Fruit fly (Drosophila melanogaster): Measurements from ENCODE around the gene CG14647.

The CG14647 gene

DNA sequence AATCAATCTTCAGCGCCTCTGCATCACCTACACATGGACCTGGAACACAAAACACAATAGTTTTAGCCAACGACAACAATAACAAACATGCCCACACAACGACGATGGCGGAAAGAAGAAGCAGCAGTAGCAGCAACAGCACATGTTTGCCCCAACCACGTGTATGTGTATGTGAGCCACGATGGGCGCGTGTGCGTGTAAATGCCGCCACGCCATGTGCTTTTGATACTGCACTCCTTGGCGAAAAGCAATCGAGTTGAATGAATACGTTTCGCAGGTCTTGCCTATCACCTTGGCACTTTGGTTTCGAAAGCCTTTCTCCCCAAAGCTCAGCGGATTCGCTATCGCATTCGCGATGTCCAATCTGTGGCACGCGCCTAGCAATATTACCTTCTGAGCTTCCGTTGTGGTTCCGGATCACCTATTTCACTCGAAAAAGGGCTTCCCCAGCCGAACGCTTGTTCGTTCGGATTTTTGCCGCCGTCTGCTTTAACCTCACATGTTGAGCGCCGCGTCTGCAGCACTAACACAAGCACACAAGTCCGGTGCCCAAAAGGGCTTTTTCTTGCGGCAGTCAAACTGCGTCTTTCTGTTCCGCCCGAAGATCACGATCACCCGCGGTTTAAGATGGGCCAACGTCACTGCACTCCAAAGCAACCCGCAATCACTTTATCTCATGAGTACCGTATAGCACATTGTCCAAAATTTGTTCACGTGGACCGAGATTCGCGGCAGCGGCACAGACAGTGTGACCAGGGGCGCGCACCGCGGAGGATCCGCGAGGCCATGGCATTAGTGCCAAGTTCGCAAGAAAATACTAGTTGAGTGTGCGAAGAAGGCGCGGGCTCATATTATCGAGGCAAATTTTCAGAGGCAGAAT lies 28.5 kb downstream of the CG14647 start, which contains the start of gene srl:
srl (minus strand) TSS at position 751 of the 880 bp plus-strand sequence.
- TF ChIP-seq psq (optimal IDR thresholded peaks at IDR 0.05) = no peak
- peak; percentile 10 for TF ChIP-seq pan (optimal IDR thresholded peaks at IDR 0.05)

dm6 chr3R:4433441-4434077 lies 33.2 kb downstream of the CG14647 start, which contains the start of the genes eIF3a and CG1074:
Gene eIF3a, minus strand, starts transcription at chr3R:4433895.
Gene CG1074, plus strand, starts transcription at chr3R:4433965.
- TF ChIP-seq pan (optimal IDR thresholded peaks at IDR 0.05) = no peak
- no peak for TF ChIP-seq usp (GFP tag; optimal IDR thresholded peaks at IDR 0.05)
- TF ChIP-seq EcR (GFP tag; optimal IDR thresholded peaks at IDR 0.05) = no peak
- no peak for TF ChIP-seq psq (optimal IDR thresholded peaks at IDR 0.05)
- no peak for TF ChIP-seq CG8478 (optimal IDR thresholded peaks at IDR 0.05)
- TF ChIP-seq Dll (optimal IDR thresholded peaks at IDR 0.05) = peak; percentile 15

DNA sequence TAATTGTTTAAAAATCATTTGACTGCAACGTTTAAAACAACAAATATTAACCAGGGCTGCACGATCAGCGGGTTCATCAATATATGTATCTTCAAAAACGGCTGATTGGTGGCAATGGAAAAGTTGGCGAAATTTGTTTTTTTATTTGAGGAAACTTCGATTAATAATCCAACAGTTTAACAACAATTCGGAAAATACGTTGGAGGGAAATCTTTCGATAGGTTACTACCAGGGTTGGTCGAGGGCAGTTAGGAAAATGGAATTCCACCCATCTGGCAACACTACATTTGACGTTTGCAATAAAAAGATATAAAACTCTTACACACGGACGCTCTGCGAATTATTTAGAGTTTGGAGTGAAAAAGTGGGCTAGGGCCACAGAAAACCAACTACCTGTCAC lies 36.8 kb downstream of the CG14647 start, which contains the start of the genes Lipt2 and CG14650:
Lipt2 (minus strand) TSS at position 217 of the 400 bp plus-strand sequence.
CG14650 (plus strand) TSS at position 275 of the 400 bp plus-strand sequence.
- TF ChIP-seq usp (GFP tag; optimal IDR thresholded peaks at IDR 0.05) (no peak), EcR (GFP tag; optimal IDR thresholded peaks at IDR 0.05) (no peak), pan (optimal IDR thresholded peaks at IDR 0.05) (no peak), CG8478 (optimal IDR thresholded peaks at IDR 0.05) (no peak), Dll (optimal IDR thresholded peaks at IDR 0.05) (no peak), psq (optimal IDR thresholded peaks at IDR 0.05) (no peak)

DNA sequence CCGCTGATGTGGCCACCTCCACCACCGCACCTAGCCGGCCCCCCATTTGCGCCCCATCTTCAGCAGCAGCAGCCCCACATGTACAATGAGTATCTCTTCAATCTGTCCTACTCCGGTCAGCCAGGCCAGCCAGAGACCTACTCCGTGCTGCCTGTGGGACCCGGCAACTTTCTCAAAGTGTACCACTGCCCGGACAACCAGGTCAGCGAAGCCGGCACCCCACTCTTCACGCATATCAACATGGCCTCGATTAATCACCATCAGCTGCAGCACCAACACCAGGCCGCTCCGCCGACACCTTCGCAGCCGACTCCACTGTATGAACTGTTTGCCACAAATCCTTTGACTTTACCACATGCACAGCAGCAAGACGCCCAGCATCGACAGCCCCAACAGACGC lies 37.5 kb downstream of the CG14647 start:
- TF ChIP-seq usp (GFP tag; optimal IDR thresholded peaks at IDR 0.05) (no peak), Dll (optimal IDR thresholded peaks at IDR 0.05) (no peak), CG8478 (optimal IDR thresholded peaks at IDR 0.05) (no peak), psq (optimal IDR thresholded peaks at IDR 0.05) (no peak), pan (optimal IDR thresholded peaks at IDR 0.05) (no peak), EcR (GFP tag; optimal IDR thresholded peaks at IDR 0.05) (no peak)

DNA sequence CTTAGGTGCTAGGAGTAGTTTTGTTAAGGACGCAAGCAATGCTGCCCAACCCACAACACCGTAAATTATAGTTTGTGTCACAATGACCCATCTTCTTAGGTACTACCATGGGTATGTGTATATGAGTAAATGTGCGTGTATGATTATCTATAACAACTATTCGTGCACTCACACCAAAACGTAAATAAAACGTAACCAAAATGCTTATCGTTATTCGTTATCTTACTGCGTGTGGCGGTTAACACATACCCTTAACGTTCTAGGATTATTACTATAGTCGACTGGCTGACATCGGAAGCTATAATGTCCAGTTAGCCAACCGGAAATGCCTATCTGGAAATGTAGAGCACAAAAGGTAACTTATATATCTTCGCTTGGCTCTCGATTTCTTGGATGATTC lies 44.8 kb downstream of the CG14647 start:
- TF ChIP-seq Dll (optimal IDR thresholded peaks at IDR 0.05) (no peak), usp (GFP tag; optimal IDR thresholded peaks at IDR 0.05) (no peak), psq (optimal IDR thresholded peaks at IDR 0.05) (no peak), EcR (GFP tag; optimal IDR thresholded peaks at IDR 0.05) (no peak), pan (optimal IDR thresholded peaks at IDR 0.05) (no peak), CG8478 (optimal IDR thresholded peaks at IDR 0.05) (no peak)

DNA sequence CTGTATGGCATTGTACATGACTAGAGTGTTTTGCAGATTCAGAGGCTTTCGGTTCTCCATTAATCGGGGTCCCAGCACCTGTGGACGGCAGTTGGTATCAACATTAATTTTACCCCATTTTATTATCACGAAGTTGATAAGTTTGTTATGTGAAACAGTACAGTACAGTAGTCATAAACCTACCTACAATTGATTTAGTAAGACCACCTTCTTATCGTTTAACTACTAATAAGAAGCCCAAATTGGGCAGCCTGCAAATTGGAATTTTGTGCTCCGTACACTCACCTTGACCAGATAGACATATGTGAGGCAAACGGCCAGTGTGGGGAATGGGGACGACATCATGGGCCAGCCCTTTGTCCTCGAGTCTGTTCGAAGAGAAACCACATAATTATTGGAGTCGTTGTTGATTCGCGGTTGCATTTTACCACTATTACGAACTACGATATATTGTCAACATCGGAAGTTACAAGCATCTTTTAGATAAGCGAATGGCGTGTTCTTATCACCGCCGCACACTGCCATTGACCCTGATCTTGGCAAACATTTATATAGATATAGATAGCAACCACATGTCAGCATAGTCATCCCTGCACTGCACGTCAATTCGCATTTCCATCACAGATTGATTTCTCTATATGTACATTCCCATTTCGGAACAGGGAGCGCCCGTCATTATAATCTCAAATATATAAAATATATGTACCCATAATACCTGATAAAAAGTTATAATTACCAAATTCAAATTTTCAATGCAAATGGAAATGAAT lies 46.3 kb downstream of the CG14647 start:
- TF ChIP-seq CG8478 (optimal IDR thresholded peaks at IDR 0.05) = no peak
- TF ChIP-seq usp (GFP tag; optimal IDR thresholded peaks at IDR 0.05) = no peak
- no peak for TF ChIP-seq EcR (GFP tag; optimal IDR thresholded peaks at IDR 0.05)
- no peak for TF ChIP-seq psq (optimal IDR thresholded peaks at IDR 0.05)
- TF ChIP-seq Dll (optimal IDR thresholded peaks at IDR 0.05) = no peak
- no peak for TF ChIP-seq pan (optimal IDR thresholded peaks at IDR 0.05)

DNA sequence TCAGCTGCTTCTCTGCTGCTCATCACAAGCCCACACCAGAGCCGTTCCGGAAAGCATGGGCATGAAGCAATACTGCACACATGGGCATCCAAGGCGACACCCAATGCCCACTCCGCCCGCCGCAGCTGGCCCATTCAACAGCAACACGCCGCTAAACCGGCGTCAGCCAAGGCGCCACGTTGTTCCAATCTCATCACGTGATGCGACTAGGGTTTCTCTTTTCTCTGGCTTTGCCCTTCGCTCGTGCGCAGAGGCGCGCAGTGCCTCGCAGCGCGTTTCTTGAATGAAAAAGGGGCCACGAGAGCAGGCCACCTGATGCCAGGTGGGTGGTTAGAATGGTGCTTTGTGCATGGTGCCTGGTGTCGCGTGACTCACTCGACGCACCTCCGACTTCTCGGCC lies 48.9 kb downstream of the CG14647 start:
- no peak for TF ChIP-seq pan (optimal IDR thresholded peaks at IDR 0.05)
- no peak for TF ChIP-seq Dll (optimal IDR thresholded peaks at IDR 0.05)
- TF ChIP-seq usp (GFP tag; optimal IDR thresholded peaks at IDR 0.05) = no peak
- TF ChIP-seq CG8478 (optimal IDR thresholded peaks at IDR 0.05) = no peak
- TF ChIP-seq psq (optimal IDR thresholded peaks at IDR 0.05) = no peak
- TF ChIP-seq EcR (GFP tag; optimal IDR thresholded peaks at IDR 0.05) = no peak

DNA sequence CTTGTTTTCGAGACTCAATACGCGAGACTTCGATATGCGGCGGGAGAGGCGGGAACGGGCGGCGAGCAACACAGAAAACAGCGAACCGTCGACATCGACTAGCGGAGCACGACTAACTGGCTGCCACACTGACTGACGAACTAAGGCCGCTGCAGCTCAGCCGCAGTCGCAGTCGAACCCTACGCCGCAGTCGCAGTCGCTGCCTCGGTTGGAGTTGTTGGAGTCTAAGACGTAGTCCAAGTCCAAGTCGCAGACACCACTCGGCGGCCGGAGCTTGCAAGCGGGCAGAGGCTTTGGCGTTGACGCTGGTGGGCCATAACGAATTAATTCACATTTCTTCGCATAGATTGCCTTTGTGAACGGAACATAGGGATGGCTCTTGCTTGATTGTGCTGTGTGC lies 50.4 kb downstream of the CG14647 start:
- TF ChIP-seq psq (optimal IDR thresholded peaks at IDR 0.05) (no peak), pan (optimal IDR thresholded peaks at IDR 0.05) (no peak), Dll (optimal IDR thresholded peaks at IDR 0.05) (no peak), CG8478 (optimal IDR thresholded peaks at IDR 0.05) (no peak), usp (GFP tag; optimal IDR thresholded peaks at IDR 0.05) (no peak), EcR (GFP tag; optimal IDR thresholded peaks at IDR 0.05) (no peak)
